Worm (Caenorhabditis elegans) whole organism, L4 larva: ENCODE results near the gene mltn-9.

Source experiments
- F49E8.2 ChIP-seq: sonication (generic microtip); optimal IDR thresholded peaks from 2 replicates; lab custom pipeline; 2016; ENCODE audit warnings: missing compliant biosample characterization, mild to moderate bottlenecking, missing genetic modification characterization, borderline replicate concordance
- fkh-10 ChIP-seq: fragments of 150-350 bp; optimal IDR thresholded peaks from 2 replicates; lab custom pipeline; 2014; ENCODE audit warnings: missing biosample characterization, missing genetic modification reagents, missing genetic modification characterization
- mdl-1 ChIP-seq, 2 experiments: fragments of 150-350 bp in 1 of 2; sonication (generic microtip) in 1 of 2; optimal IDR thresholded peaks; 2 replicates each; lab custom pipeline; 2014 to 2017; ENCODE audit warnings: missing biosample characterization in 2 of 2, missing genetic modification characterization in 2 of 2
- nhr-77 ChIP-seq: fragments of 150-350 bp; optimal IDR thresholded peaks from 2 replicates; lab custom pipeline; 2014; ENCODE audit warnings: missing biosample characterization, missing genetic modification characterization
- pqm-1 ChIP-seq: sonication (generic microtip); optimal IDR thresholded peaks from 2 replicates; lab custom pipeline; 2017; ENCODE audit warnings: missing biosample characterization, missing genetic modification characterization

DNA sequence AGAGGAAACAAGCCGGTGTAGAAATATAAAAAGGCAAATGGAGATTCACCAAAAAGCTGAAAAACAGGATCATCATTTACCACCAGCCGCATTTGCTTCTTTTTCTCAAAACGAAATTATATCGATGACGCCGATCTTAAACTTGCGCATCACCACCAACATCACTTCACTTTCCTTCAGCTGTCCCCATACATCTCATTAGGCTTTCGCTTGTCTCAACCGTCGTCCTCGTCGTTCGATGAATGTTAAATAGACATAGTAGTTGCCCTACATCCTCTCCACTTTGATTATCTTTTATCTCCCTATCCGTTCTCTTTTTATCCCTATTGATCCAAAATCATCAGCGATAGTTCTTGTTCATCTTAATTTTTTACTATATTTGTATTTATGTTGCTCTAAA lies 11.0 kb downstream of the mltn-9 start:
- TF ChIP-seq F49E8.2 (tag; lab: Kevin White, UChicago) (no peak), mdl-1 (tag; optimal IDR thresholded peaks at IDR 0.05; lab: Kevin White, UChicago) (no peak), pqm-1 (no peak), fkh-10 (GFP tag; lab: Kevin White, UChicago) (no peak), nhr-77 (no peak)
